Worm (Caenorhabditis elegans) whole organism, early embryonic: ENCODE measurements around the gene F35B3.7.

ENCODE experiments used
- aly-1 ChIP-seq: sonication (generic microtip); optimal IDR thresholded peaks from 2 replicates; lab custom pipeline; 2016; ENCODE audit warnings: missing genetic modification characterization, missing compliant biosample characterization
- ama-1 ChIP-seq: fragments of 150-350 bp; optimal IDR thresholded peaks from 2 replicates; lab custom pipeline; 2014
- ceh-36 ChIP-seq: sonication (generic microtip); optimal IDR thresholded peaks from 2 replicates; lab custom pipeline; 2016; ENCODE audit warnings: missing genetic modification characterization, inconsistent platforms, missing compliant biosample characterization
- flt-1 ChIP-seq: fragments of 200-800 bp; sonication (Bioruptor generic); IDR thresholded peaks from 2 replicates; pipeline ENCODE4 v1.3.6; 2022; ENCODE audit warnings: missing genetic modification characterization, missing compliant biosample characterization
- sea-1 ChIP-seq: fragments of 200-800 bp; sonication (Bioruptor generic); conservative IDR thresholded peaks from 2 replicates; pipeline ENCODE4 v1.3.6; 2022; ENCODE audit warnings: missing genetic modification characterization, missing compliant biosample characterization
- tbx-11 ChIP-seq: fragments of 200-800 bp; sonication (Bioruptor generic); IDR thresholded peaks from 2 replicates; pipeline ENCODE4 v1.3.6; 2022; ENCODE audit warnings: missing genetic modification characterization, missing compliant biosample characterization
- tbx-37 ChIP-seq: fragments of 200-800 bp; sonication (Bioruptor generic); conservative IDR thresholded peaks from 2 replicates; pipeline ENCODE4 v1.3.6; 2022; ENCODE audit warnings: missing genetic modification reagents, missing genetic modification characterization, missing compliant biosample characterization

DNA sequence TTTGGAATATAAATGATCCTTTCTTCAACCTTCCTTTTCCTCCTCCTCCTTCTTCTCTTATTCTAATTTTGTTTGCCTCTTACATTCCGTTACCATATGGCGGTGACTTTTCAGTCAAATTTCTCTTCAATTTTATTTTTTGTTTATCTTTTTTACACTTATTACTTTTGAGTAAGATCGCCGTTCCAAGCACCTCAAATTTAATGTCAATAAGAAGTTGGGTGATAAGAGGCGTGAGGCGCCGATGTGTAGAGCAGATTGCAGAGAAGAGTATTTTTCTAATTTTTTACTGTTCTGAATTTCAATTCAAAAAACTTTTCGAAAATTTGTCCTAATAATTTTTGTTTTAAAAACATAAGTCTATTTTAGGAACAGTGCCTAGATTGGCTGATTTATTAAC lies 48.5 kb downstream of the F35B3.7 start:
- TF ChIP-seq tbx-37 (GFP tag; lab: Robert Waterston, UW) = no peak
- TF ChIP-seq ama-1 = no peak
- no peak for TF ChIP-seq tbx-11 (GFP tag; lab: Robert Waterston, UW)
- TF ChIP-seq flt-1 (GFP tag; lab: Robert Waterston, UW) = no peak
- no peak for TF ChIP-seq sea-1 (GFP tag; lab: Robert Waterston, UW)
- no peak for TF ChIP-seq ceh-36
- TF ChIP-seq aly-1 (tag; lab: Kevin White, UChicago) = no peak
